Worm (Caenorhabditis elegans) whole organism, young adult: ENCODE measurements around the gene F59E12.17.

Experiments
- B0261.1 ChIP-seq: sonication (generic microtip); optimal IDR thresholded peaks from 2 replicates; lab custom pipeline; 2016; ENCODE audit warnings: mild to moderate bottlenecking, missing genetic modification characterization, moderate library complexity, missing compliant biosample characterization
- C17E4.6 ChIP-seq: fragments of 200-800 bp; sonication (Bioruptor generic); IDR thresholded peaks from 2 replicates; pipeline ENCODE4 v1.3.6; 2022; ENCODE audit warnings: missing genetic modification reagents, missing genetic modification characterization, missing compliant biosample characterization
- F22D6.2 ChIP-seq: sonication (generic microtip); optimal IDR thresholded peaks from 2 replicates; lab custom pipeline; 2016; ENCODE audit warnings: mild to moderate bottlenecking, missing genetic modification characterization, missing compliant biosample characterization
- F33H1.4 ChIP-seq: fragments of 200-800 bp; sonication (Bioruptor generic); IDR thresholded peaks from 2 replicates; pipeline ENCODE4 v1.3.6; 2022; ENCODE audit warnings: missing genetic modification reagents, missing genetic modification characterization, missing compliant biosample characterization
- F39B2.1 ChIP-seq: fragments of 200-800 bp; sonication (Bioruptor generic); IDR thresholded peaks from 2 replicates; pipeline ENCODE4 v1.3.6; 2022; ENCODE audit warnings: missing genetic modification reagents, missing genetic modification characterization, missing compliant biosample characterization
- F49E8.2 ChIP-seq: sonication (generic microtip); optimal IDR thresholded peaks from 3 replicates; lab custom pipeline; 2017; ENCODE audit warnings: missing genetic modification characterization, mild to moderate bottlenecking, missing compliant biosample characterization, antibody characterized with exemption, moderate library complexity; ENCODE audit not compliant: insufficient read depth
- K11D2.4 ChIP-seq: fragments of 200-800 bp; sonication (Bioruptor generic); IDR thresholded peaks from 2 replicates; pipeline ENCODE4 v1.3.6; 2022; ENCODE audit warnings: missing genetic modification reagents, missing genetic modification characterization, missing compliant biosample characterization
- Y95B8A.8 ChIP-seq: fragments of 200-800 bp; sonication (Bioruptor generic); IDR thresholded peaks from 2 replicates; pipeline ENCODE4 v1.3.6; 2022; ENCODE audit warnings: missing genetic modification reagents, missing genetic modification characterization, missing compliant biosample characterization
- ZK185.1 ChIP-seq: sonication (generic microtip); optimal IDR thresholded peaks from 2 replicates; lab custom pipeline; 2016; ENCODE audit warnings: mild to moderate bottlenecking, missing genetic modification characterization, missing compliant biosample characterization; ENCODE audit not compliant: poor library complexity, severe bottlenecking
- akir-1 ChIP-seq: fragments of 200-800 bp; sonication (Bioruptor generic); optimal IDR thresholded peaks from 2 replicates; lab custom pipeline; 2018; ENCODE audit warnings: mild to moderate bottlenecking, missing genetic modification characterization, moderate library complexity, missing compliant biosample characterization
- ama-1 ChIP-seq, 3 experiments: fragments of 150-350 bp in 1 of 3; sonication (generic microtip) in 2 of 3; optimal IDR thresholded peaks; 2 replicates each; lab custom pipeline; 2014 to 2018; ENCODE audit warnings: missing biosample characterization in 2 of 3, missing genetic modification characterization in 2 of 3, missing genetic modification reagents in 2 of 3
- aptf-3 ChIP-seq: fragments of 200-800 bp; sonication (Bioruptor generic); IDR thresholded peaks from 2 replicates; pipeline ENCODE4 v1.3.6; 2022; ENCODE audit warnings: missing genetic modification characterization, missing compliant biosample characterization
- athp-1 ChIP-seq: sonication (generic microtip); optimal IDR thresholded peaks from 2 replicates; lab custom pipeline; 2017; ENCODE audit warnings: mild to moderate bottlenecking, missing genetic modification characterization, missing compliant biosample characterization
- ccch-3 ChIP-seq: fragments of 200-800 bp; sonication (Bioruptor generic); optimal IDR thresholded peaks from 2 replicates; lab custom pipeline; 2018; ENCODE audit warnings: mild to moderate bottlenecking, missing genetic modification characterization, missing compliant biosample characterization
- cebp-2 ChIP-seq: fragments of 200-800 bp; sonication (Bioruptor generic); IDR thresholded peaks from 2 replicates; pipeline ENCODE4 v1.3.6; 2022; ENCODE audit warnings: missing genetic modification characterization, missing compliant biosample characterization
- ceh-27 ChIP-seq: fragments of 200-800 bp; sonication (Bioruptor generic); optimal IDR thresholded peaks from 2 replicates; lab custom pipeline; 2018; ENCODE audit warnings: mild to moderate bottlenecking, missing genetic modification characterization, moderate library complexity, missing compliant biosample characterization
- chd-7 ChIP-seq: sonication (generic microtip); optimal IDR thresholded peaks from 2 replicates; lab custom pipeline; 2016; ENCODE audit warnings: mild to moderate bottlenecking, missing genetic modification characterization, moderate library complexity, missing compliant biosample characterization
- egrh-3 ChIP-seq: fragments of 200-800 bp; sonication (Bioruptor generic); IDR thresholded peaks from 2 replicates; pipeline ENCODE4 v1.3.6; 2022; ENCODE audit warnings: missing genetic modification reagents, missing genetic modification characterization, missing compliant biosample characterization
- hlh-12 ChIP-seq: sonication (generic microtip); optimal IDR thresholded peaks from 2 replicates; lab custom pipeline; 2016; ENCODE audit warnings: missing genetic modification characterization, missing compliant biosample characterization
- hlh-26 ChIP-seq: fragments of 200-800 bp; sonication (Bioruptor generic); conservative IDR thresholded peaks from 2 replicates; pipeline ENCODE4 v1.3.6; 2022; ENCODE audit warnings: missing genetic modification reagents, missing genetic modification characterization, missing compliant biosample characterization
- hmg-1.2 ChIP-seq: fragments of 200-800 bp; sonication (Bioruptor generic); IDR thresholded peaks from 2 replicates; pipeline ENCODE4 v1.3.6; 2022; ENCODE audit warnings: missing genetic modification reagents, missing genetic modification characterization, missing compliant biosample characterization
- hsf-1 ChIP-seq: fragments of 200-800 bp; sonication (Bioruptor generic); IDR thresholded peaks from 2 replicates; pipeline ENCODE4 v1.3.6; 2022; ENCODE audit warnings: missing genetic modification reagents, missing genetic modification characterization, missing compliant biosample characterization
- lin-26 ChIP-seq: fragments of 200-800 bp; sonication (Bioruptor generic); IDR thresholded peaks from 2 replicates; pipeline ENCODE4 v1.3.6; 2022; ENCODE audit warnings: missing genetic modification reagents, missing genetic modification characterization, missing compliant biosample characterization
- madf-3 ChIP-seq: fragments of 200-800 bp; sonication (Bioruptor generic); IDR thresholded peaks from 2 replicates; pipeline ENCODE4 v1.3.6; 2022; ENCODE audit warnings: missing genetic modification reagents, missing genetic modification characterization, missing compliant biosample characterization
- nfyb-1 ChIP-seq: fragments of 200-800 bp; sonication (Bioruptor generic); IDR thresholded peaks from 2 replicates; pipeline ENCODE4 v1.3.6; 2022; ENCODE audit warnings: missing genetic modification reagents, missing genetic modification characterization, missing compliant biosample characterization
- nhr-27 ChIP-seq: fragments of 200-800 bp; sonication (Bioruptor generic); optimal IDR thresholded peaks from 2 replicates; lab custom pipeline; 2018; ENCODE audit warnings: mild to moderate bottlenecking, missing genetic modification characterization, moderate library complexity, missing compliant biosample characterization
- nhr-80 ChIP-seq: sonication (generic microtip); optimal IDR thresholded peaks from 2 replicates; lab custom pipeline; 2016; ENCODE audit warnings: missing genetic modification characterization, missing compliant biosample characterization
- nhr-90 ChIP-seq: sonication (generic microtip); optimal IDR thresholded peaks from 2 replicates; lab custom pipeline; 2016; ENCODE audit warnings: missing genotype, mild to moderate bottlenecking, missing genetic modification characterization, missing compliant biosample characterization
- repo-1 ChIP-seq: sonication (generic microtip); optimal IDR thresholded peaks from 2 replicates; lab custom pipeline; 2017; ENCODE audit warnings: mild to moderate bottlenecking, missing genetic modification characterization, missing compliant biosample characterization
- rpc-1 ChIP-seq, 2 experiments: fragments of 150-350 bp in 1 of 2; sonication (generic microtip) in 1 of 2; optimal IDR thresholded peaks; 2 replicates each; lab custom pipeline; 2014 to 2018; ENCODE audit warnings: missing biosample characterization in 1 of 2, missing genetic modification characterization in 1 of 2, missing genetic modification reagents in 1 of 2, missing genotype in 1 of 2
- sea-2 ChIP-seq: fragments of 200-800 bp; sonication (Bioruptor generic); IDR thresholded peaks from 2 replicates; pipeline ENCODE4 v1.3.6; 2022; ENCODE audit warnings: missing genetic modification characterization, missing compliant biosample characterization
- snpc-3.4 ChIP-seq: sonication (generic microtip); optimal IDR thresholded peaks from 2 replicates; lab custom pipeline; 2017; ENCODE audit warnings: missing genetic modification characterization, mild to moderate bottlenecking, missing compliant biosample characterization, antibody characterized with exemption, moderate library complexity, missing genotype, missing genetic modification reagents
- somi-1 ChIP-seq: fragments of 200-800 bp; sonication (Bioruptor generic); optimal IDR thresholded peaks from 2 replicates; lab custom pipeline; 2018; ENCODE audit warnings: mild to moderate bottlenecking, missing genetic modification characterization, missing compliant biosample characterization
- tbp1 ChIP-seq: fragments of 200-800 bp; sonication (Bioruptor generic); optimal IDR thresholded peaks from 2 replicates; lab custom pipeline; 2018; ENCODE audit warnings: mild to moderate bottlenecking, missing genetic modification characterization, missing compliant biosample characterization
- unc-130 ChIP-seq: sonication (generic microtip); optimal IDR thresholded peaks from 2 replicates; lab custom pipeline; 2016; ENCODE audit warnings: missing genetic modification reagents, missing genetic modification characterization, missing compliant biosample characterization
- zfh-2 ChIP-seq: fragments of 200-800 bp; sonication (Bioruptor generic); conservative IDR thresholded peaks from 2 replicates; pipeline ENCODE4 v1.3.6; 2022; ENCODE audit warnings: missing genetic modification reagents, missing genetic modification characterization, missing compliant biosample characterization
- ztf-18 ChIP-seq: sonication (generic microtip); optimal IDR thresholded peaks from 2 replicates; lab custom pipeline; 2016; ENCODE audit warnings: missing genotype, mild to moderate bottlenecking, missing genetic modification characterization, missing compliant biosample characterization
- ztf-22 ChIP-seq: fragments of 200-800 bp; sonication (Bioruptor generic); optimal IDR thresholded peaks from 2 replicates; lab custom pipeline; 2018; ENCODE audit warnings: mild to moderate bottlenecking, missing genetic modification characterization, moderate library complexity, missing compliant biosample characterization
- ztf-25 ChIP-seq: fragments of 200-800 bp; sonication (Bioruptor generic); IDR thresholded peaks from 2 replicates; pipeline ENCODE4 v1.3.6; 2022; ENCODE audit warnings: missing genetic modification reagents, missing genetic modification characterization, missing compliant biosample characterization
- ztf-28 ChIP-seq: fragments of 200-800 bp; sonication (Bioruptor generic); IDR thresholded peaks from 2 replicates; pipeline ENCODE4 v1.3.6; 2022; ENCODE audit warnings: missing genetic modification reagents, missing genetic modification characterization, missing compliant biosample characterization

F59E12.17 gene

ce11 chrII:5651426-5651825 lies 2.2 kb upstream of the F59E12.17 start:
- TF ChIP-seq snpc-3.4 (tag; lab: Kevin White, UChicago) (no peak), zfh-2 (peak; percentile 85), F33H1.4 (GFP tag; lab: Robert Waterston, UW) (no peak), repo-1 (tag; lab: Kevin White, UChicago) (no peak), ceh-27 (GFP tag; lab: Kevin White, UChicago) (no peak), F39B2.1 (GFP tag; lab: Robert Waterston, UW) (no peak), C17E4.6 (no peak), hmg-1.2 (no peak), Y95B8A.8 (GFP tag; lab: Robert Waterston, UW) (no peak), akir-1 (no peak), egrh-3 (GFP tag; lab: Robert Waterston, UW) (peak; percentile 64; the same call in 1 of the 2 replicates), ama-1 (optimal IDR thresholded peaks at IDR 0.05; lab: Kevin White, UChicago) (no peak), ama-1 (GFP tag; optimal IDR thresholded peaks at IDR 0.05; lab: Kevin White, UChicago) (no peak), cebp-2 (GFP tag; lab: Robert Waterston, UW) (no peak), ztf-18 (tag; lab: Kevin White, UChicago) (no peak), nhr-80 (tag; lab: Kevin White, UChicago) (no peak), ztf-25 (no peak)

- TF ChIP-seq akir-1, result no peak
- TF ChIP-seq ccch-3, result no peak
- TF ChIP-seq K11D2.4 (GFP tag; lab: Robert Waterston, UW), result no peak
- TF ChIP-seq nhr-90, result no peak
- TF ChIP-seq ztf-22 (GFP tag; lab: Kevin White, UChicago), result no peak
- no peak for TF ChIP-seq nhr-27 (tag; lab: Kevin White, UChicago)
- no peak for TF ChIP-seq rpc-1 (optimal IDR thresholded peaks at IDR 0.05; lab: Kevin White, UChicago)
- TF ChIP-seq rpc-1 (tag; optimal IDR thresholded peaks at IDR 0.05; lab: Kevin White, UChicago), result no peak
- no peak for TF ChIP-seq sea-2 (GFP tag; lab: Robert Waterston, UW)
- no peak for TF ChIP-seq unc-130
- no peak for TF ChIP-seq athp-1 (tag; lab: Kevin White, UChicago)
- TF ChIP-seq ZK185.1 (tag; lab: Kevin White, UChicago), result no peak
- TF ChIP-seq hsf-1, result no peak
These were observed 998 bp downstream of the F59E12.17 start, which contains the start of gene ddl-1 for ce11 chrII:5648272-5648671. Gene ddl-1 (minus strand): TSS chrII:5648372.

DNA sequence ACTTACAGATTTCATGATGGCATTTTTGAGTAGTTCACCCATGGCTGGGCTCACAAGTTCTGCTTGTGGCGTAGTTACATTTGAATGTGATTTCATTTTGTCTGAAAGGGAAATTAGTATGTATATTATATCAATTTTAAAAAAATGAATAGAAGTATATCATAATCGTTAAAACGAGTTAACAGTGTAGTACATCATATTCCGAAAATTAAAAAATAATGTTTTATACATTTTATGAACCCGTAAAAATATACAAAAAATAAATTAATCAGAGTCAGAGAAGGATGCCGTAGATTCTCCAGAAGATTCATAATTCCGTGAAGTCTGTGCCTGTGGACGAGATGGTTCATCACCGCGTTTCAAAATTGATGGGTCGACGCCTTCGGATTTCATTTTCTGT lies 2.3 kb downstream of the F59E12.17 start, which contains the start of gene F59E12.9:
TSS of gene F59E12.9 (minus strand) at position 101 of the 400 bp plus-strand sequence.
- TF ChIP-seq Y95B8A.8 (GFP tag; lab: Robert Waterston, UW) (no peak), tbp1 (GFP tag; lab: Kevin White, UChicago) (no peak), F49E8.2 (no peak), somi-1 (GFP tag; lab: Kevin White, UChicago) (no peak), lin-26 (GFP tag; lab: Robert Waterston, UW) (no peak), hlh-26 (GFP tag; lab: Robert Waterston, UW) (no peak), ama-1 (optimal IDR thresholded peaks at IDR 0.05; lab: Kevin White, UChicago) (no peak), ama-1 (GFP tag; optimal IDR thresholded peaks at IDR 0.05; lab: Kevin White, UChicago) (no peak), madf-3 (GFP tag; lab: Robert Waterston, UW) (no peak), F33H1.4 (GFP tag; lab: Robert Waterston, UW) (no peak), chd-7 (no peak), F22D6.2 (tag; lab: Kevin White, UChicago) (no peak), ztf-28 (GFP tag; lab: Robert Waterston, UW) (no peak), sea-2 (GFP tag; lab: Robert Waterston, UW) (no peak), B0261.1 (tag; lab: Kevin White, UChicago) (no peak), aptf-3 (no peak), nfyb-1 (GFP tag; lab: Robert Waterston, UW) (no peak), hlh-12 (no peak)
- TF ChIP-seq, all 124 proteins: peak for 0
